Worm (Caenorhabditis elegans): ENCODE data around the gene C53C7.3.

ce11 chrX:13082326-13082725, 34.0 kb downstream of the C53C7.3 start, which contains the start of gene str-10:
- TF ChIP-seq him-1 (tag; optimal IDR thresholded peaks at IDR 0.05) (no peak), dao-5 (tag; optimal IDR thresholded peaks at IDR 0.05) (no peak)

All from whole organism, L4/young adult.